Worm (Caenorhabditis elegans) whole organism, L4 larva: ENCODE measurements around the gene Y39H10A.1.

Source experiments
- F44E2.7 ChIP-seq: fragments of 200-800 bp; sonication (Bioruptor generic); IDR thresholded peaks from 2 replicates; pipeline ENCODE4 v2.1.2; 2022; ENCODE audit warnings: missing genetic modification characterization, missing compliant biosample characterization
- F49E8.2 ChIP-seq: sonication (generic microtip); optimal IDR thresholded peaks from 2 replicates; lab custom pipeline; 2016; ENCODE audit warnings: missing compliant biosample characterization, mild to moderate bottlenecking, missing genetic modification characterization, borderline replicate concordance
- Y48G9A.11 ChIP-seq: fragments of 200-800 bp; sonication (Bioruptor generic); IDR thresholded peaks from 2 replicates; pipeline ENCODE4 v1.3.6; 2022; ENCODE audit warnings: missing genetic modification reagents, missing genetic modification characterization, missing compliant biosample characterization
- Y75B8A.6 ChIP-seq: fragments of 200-800 bp; sonication (Bioruptor generic); IDR thresholded peaks from 2 replicates; pipeline ENCODE4 v1.3.6; 2022; ENCODE audit warnings: missing genetic modification reagents, missing genetic modification characterization, missing compliant biosample characterization
- aha-1 ChIP-seq: fragments of 150-350 bp; peaks from one replicate; lab custom pipeline; 2014; ENCODE audit warnings: missing biosample characterization, missing genetic modification characterization
- aly-2 ChIP-seq: sonication (generic microtip); optimal IDR thresholded peaks from 2 replicates; lab custom pipeline; 2018; ENCODE audit warnings: missing biosample characterization, missing genetic modification characterization
- arid-1 ChIP-seq: fragments of 200-800 bp; sonication (Bioruptor generic); conservative IDR thresholded peaks from 2 replicates; pipeline ENCODE4 v1.3.6; 2022; ENCODE audit warnings: missing genetic modification reagents, missing genetic modification characterization, missing compliant biosample characterization
- cey-2 ChIP-seq: sonication (generic microtip); optimal IDR thresholded peaks from 3 replicates; lab custom pipeline; 2017; ENCODE audit warnings: missing genetic modification characterization, mild to moderate bottlenecking, missing compliant biosample characterization, antibody characterized with exemption, borderline replicate concordance; ENCODE audit not compliant: insufficient read depth
- daf-12 ChIP-seq: fragments of 150-350 bp; optimal IDR thresholded peaks from 2 replicates; lab custom pipeline; 2014; ENCODE audit warnings: missing biosample characterization, missing genetic modification reagents, missing genetic modification characterization
- daf-16 ChIP-seq, 3 experiments: sonication (generic microtip); optimal IDR thresholded peaks; 2 replicates each; lab custom pipeline; 2016 to 2017; ENCODE audit warnings: missing genetic modification characterization in 3 of 3, missing genetic modification reagents in 3 of 3, mild to moderate bottlenecking in 2 of 3, missing compliant biosample characterization in 2 of 3, missing biosample characterization in 1 of 3, moderate library complexity in 1 of 3
- daf-19 ChIP-seq: fragments of 200-800 bp; sonication (Bioruptor generic); conservative IDR thresholded peaks from 2 replicates; pipeline ENCODE4 v1.3.6; 2022; ENCODE audit warnings: missing genetic modification characterization, missing compliant biosample characterization
- daf-8 ChIP-seq: fragments of 200-800 bp; sonication (Bioruptor generic); IDR thresholded peaks from 2 replicates; pipeline ENCODE4 v1.3.6; 2022; ENCODE audit warnings: missing genetic modification characterization, missing compliant biosample characterization
- dmd-6 ChIP-seq: fragments of 200-800 bp; sonication (Bioruptor generic); IDR thresholded peaks from 2 replicates; pipeline ENCODE4 v1.3.6; 2022; ENCODE audit warnings: missing genetic modification reagents, missing genetic modification characterization, missing compliant biosample characterization
- egl-43 ChIP-seq: fragments of 200-800 bp; sonication (Bioruptor generic); IDR thresholded peaks from 2 replicates; pipeline ENCODE4 v1.3.6; 2022; ENCODE audit warnings: missing genetic modification reagents, missing genetic modification characterization, missing compliant biosample characterization
- lin-13 ChIP-seq: fragments of 150-350 bp; optimal IDR thresholded peaks from 2 replicates; lab custom pipeline; 2014; ENCODE audit warnings: missing biosample characterization, missing genetic modification reagents, missing genetic modification characterization
- lin-29 ChIP-seq: fragments of 200-800 bp; sonication (Bioruptor generic); IDR thresholded peaks from 2 replicates; pipeline ENCODE4 v1.3.6; 2022; ENCODE audit warnings: missing genetic modification reagents, missing genetic modification characterization, missing compliant biosample characterization
- madf-5 ChIP-seq, 2 experiments: fragments of 200-800 bp; sonication (Bioruptor generic); IDR thresholded peaks; 2 replicates each; pipeline ENCODE4 v1.3.6; 2022; ENCODE audit warnings: missing compliant biosample characterization in 2 of 2, missing genetic modification characterization in 2 of 2
- mdl-1 ChIP-seq, 2 experiments: fragments of 150-350 bp in 1 of 2; sonication (generic microtip) in 1 of 2; optimal IDR thresholded peaks; 2 replicates each; lab custom pipeline; 2014 to 2017; ENCODE audit warnings: missing biosample characterization in 2 of 2, missing genetic modification characterization in 2 of 2
- mes-2 ChIP-seq: sonication (generic microtip); optimal IDR thresholded peaks from 2 replicates; lab custom pipeline; 2016; ENCODE audit warnings: missing genotype, mild to moderate bottlenecking, missing genetic modification characterization, missing compliant biosample characterization; ENCODE audit not compliant: poor library complexity, severe bottlenecking
- mxl-3 ChIP-seq: fragments of 200-800 bp; sonication (Bioruptor generic); optimal IDR thresholded peaks from 2 replicates; lab custom pipeline; 2018; ENCODE audit warnings: mild to moderate bottlenecking, missing genetic modification characterization, missing compliant biosample characterization
- nhr-102 ChIP-seq: sonication (generic microtip); optimal IDR thresholded peaks from 2 replicates; lab custom pipeline; 2016; ENCODE audit warnings: mild to moderate bottlenecking, missing genetic modification characterization, moderate library complexity, missing compliant biosample characterization
- nhr-11 ChIP-seq: fragments of 150-350 bp; optimal IDR thresholded peaks from 2 replicates; lab custom pipeline; 2014; ENCODE audit warnings: missing biosample characterization, missing genetic modification characterization
- nhr-25 ChIP-seq: sonication (generic microtip); optimal IDR thresholded peaks from 2 replicates; lab custom pipeline; 2017; ENCODE audit warnings: missing genetic modification characterization, mild to moderate bottlenecking, missing compliant biosample characterization, antibody characterized with exemption, moderate library complexity, borderline replicate concordance; ENCODE audit not compliant: insufficient read depth
- nhr-28 ChIP-seq: fragments of 150-350 bp; optimal IDR thresholded peaks from 2 replicates; lab custom pipeline; 2014; ENCODE audit warnings: missing biosample characterization, missing genetic modification characterization
- pqm-1 ChIP-seq: sonication (generic microtip); optimal IDR thresholded peaks from 2 replicates; lab custom pipeline; 2017; ENCODE audit warnings: missing biosample characterization, missing genetic modification characterization
- sdz-12 ChIP-seq: fragments of 200-800 bp; sonication (Bioruptor generic); optimal IDR thresholded peaks from 2 replicates; lab custom pipeline; 2018; ENCODE audit warnings: mild to moderate bottlenecking, missing genetic modification characterization, missing compliant biosample characterization
- set-16 ChIP-seq: fragments of 200-800 bp; sonication (Bioruptor generic); IDR thresholded peaks from 2 replicates; pipeline ENCODE4 v1.3.6; 2022; ENCODE audit warnings: missing genetic modification reagents, missing genetic modification characterization, missing compliant biosample characterization
- snpc-1.2 ChIP-seq: fragments of 200-800 bp; sonication (Bioruptor generic); IDR thresholded peaks from 2 replicates; pipeline ENCODE4 v1.3.6; 2022; ENCODE audit warnings: missing genetic modification reagents, missing genetic modification characterization, missing compliant biosample characterization
- spr-1 ChIP-seq: sonication (generic microtip); optimal IDR thresholded peaks from 2 replicates; lab custom pipeline; 2016; ENCODE audit warnings: mild to moderate bottlenecking, missing genetic modification characterization, missing compliant biosample characterization
- tag-97 ChIP-seq: fragments of 200-800 bp; sonication (Bioruptor generic); IDR thresholded peaks from 2 replicates; pipeline ENCODE4 v1.3.6; 2022; ENCODE audit warnings: missing genetic modification characterization, missing compliant biosample characterization
- unc-62 ChIP-seq, 3 experiments: fragments of 150-350 bp in 1 of 3; sonication (generic microtip); optimal IDR thresholded peaks in 2 of 3; peaks in 1 of 3; 1 replicate in 1 of 3; 2 replicates in 2 of 3; lab custom pipeline; 2014 to 2017; ENCODE audit warnings: missing biosample characterization in 3 of 3, missing genetic modification characterization in 3 of 3, missing genetic modification reagents in 3 of 3, missing genotype in 1 of 3
- zag-1 ChIP-seq: fragments of 150-350 bp; optimal IDR thresholded peaks from 2 replicates; lab custom pipeline; 2014; ENCODE audit warnings: missing biosample characterization, missing genetic modification characterization
- zfp-3 ChIP-seq: fragments of 200-800 bp; sonication (Bioruptor generic); conservative IDR thresholded peaks from 2 replicates; pipeline ENCODE4 v1.3.6; 2022; ENCODE audit warnings: missing genetic modification reagents, missing genetic modification characterization, missing compliant biosample characterization
- ztf-7 ChIP-seq: fragments of 150-350 bp; optimal IDR thresholded peaks from 2 replicates; lab custom pipeline; 2014; ENCODE audit warnings: missing biosample characterization, missing genetic modification characterization

Gene Y39H10A.1

ce11 chrV:3803343-3803742 is 36.3 kb downstream of the Y39H10A.1 start, which contains the start of gene cyp-33C8 (continued):
- no peak for TF ChIP-seq daf-12 (tag; lab: Kevin White, UChicago)
- no peak for TF ChIP-seq zfp-3 (GFP tag; lab: Robert Waterston, UW)
- TF ChIP-seq mes-2 = peak; percentile 23
- TF ChIP-seq dmd-6 (GFP tag; lab: Robert Waterston, UW) = peak; percentile 49
- no peak for TF ChIP-seq egl-43 (GFP tag; lab: Robert Waterston, UW)
- no peak for TF ChIP-seq lin-29
- no peak for TF ChIP-seq daf-16 (GFP tag; optimal IDR thresholded peaks at IDR 0.05; lab: Kevin White, UChicago)
- TF ChIP-seq daf-16 (tag; optimal IDR thresholded peaks at IDR 0.05; lab: Kevin White, UChicago) = peak; percentile 70
- no peak for TF ChIP-seq daf-19 (GFP tag; lab: Robert Waterston, UW)
- TF ChIP-seq pqm-1 (tag; lab: Kevin White, UChicago) = peak; percentile 8
- TF ChIP-seq nhr-28 = peak; percentile 95
- TF ChIP-seq mxl-3 (GFP tag; lab: Kevin White, UChicago) = no peak
- no peak for TF ChIP-seq set-16 (GFP tag; lab: Robert Waterston, UW)
- no peak for TF ChIP-seq Y75B8A.6 (GFP tag; lab: Robert Waterston, UW)
- TF ChIP-seq F44E2.7 (GFP tag; lab: Robert Waterston, UW) = no peak

DNA sequence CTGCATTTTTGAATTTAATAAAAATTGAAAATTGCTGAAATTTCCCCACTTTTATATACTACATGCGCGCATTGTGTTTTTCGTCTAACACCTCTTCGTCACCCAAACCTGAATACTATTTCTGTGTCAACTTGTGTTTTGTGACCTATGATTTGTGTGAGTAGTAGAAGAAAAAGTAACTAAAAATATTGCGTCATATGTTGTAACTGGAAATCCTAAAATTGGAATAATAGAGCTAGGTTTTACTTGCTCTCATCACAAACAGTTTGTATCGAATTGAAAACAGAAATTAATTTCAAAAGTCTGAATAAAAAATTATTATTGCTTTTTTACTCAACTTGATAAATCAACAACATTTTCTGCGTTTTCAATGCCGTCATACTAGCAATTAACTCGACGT is 38.5 kb downstream of the Y39H10A.1 start, which contains the start of gene R08F11.4:
Gene R08F11.4, minus strand, starts transcription at position 29 of the 400 bp plus-strand sequence.
- TF ChIP-seq spr-1 (tag; lab: Kevin White, UChicago) (no peak), daf-8 (no peak), aha-1 (tag; lab: Kevin White, UChicago) (peak; percentile 71), ztf-7 (tag; lab: Kevin White, UChicago) (peak; percentile 95), nhr-11 (tag; lab: Kevin White, UChicago) (no peak), nhr-25 (no peak), zag-1 (tag; lab: Kevin White, UChicago) (no peak), lin-13 (GFP tag; lab: Kevin White, UChicago) (no peak), mdl-1 (tag; optimal IDR thresholded peaks at IDR 0.05; lab: Kevin White, UChicago) (no peak), tag-97 (no peak), nhr-28 (peak; percentile 81), unc-62 (GFP tag; optimal IDR thresholded peaks at IDR 0.05 in 1 of 2; lab: Kevin White, UChicago) (peak in 1 of 2 experiments; percentile 54), unc-62 (tag; optimal IDR thresholded peaks at IDR 0.05; lab: Kevin White, UChicago) (no peak), F49E8.2 (tag; lab: Kevin White, UChicago) (no peak), Y48G9A.11 (GFP tag; lab: Robert Waterston, UW) (no peak), pqm-1 (tag; lab: Kevin White, UChicago) (peak; percentile 48), aly-2 (tag; lab: Kevin White, UChicago) (no peak)

- TF ChIP-seq cey-2 (tag; lab: Kevin White, UChicago) (no peak), ztf-7 (tag; lab: Kevin White, UChicago) (no peak), lin-29 (no peak), F49E8.2 (tag; lab: Kevin White, UChicago) (no peak), zag-1 (tag; lab: Kevin White, UChicago) (no peak), madf-5 (GFP tag; IDR thresholded peaks at IDR 0.05; lab: Robert Waterston, UW) (no peak), nhr-102 (tag; lab: Kevin White, UChicago) (no peak), arid-1 (GFP tag; lab: Robert Waterston, UW) (no peak), dmd-6 (GFP tag; lab: Robert Waterston, UW) (no peak), snpc-1.2 (GFP tag; lab: Robert Waterston, UW) (no peak), pqm-1 (tag; lab: Kevin White, UChicago) (no peak), sdz-12 (no peak)
Measured at ce11 chrV:3805961-3806360, 39.0 kb downstream of the Y39H10A.1 start, which contains the start of gene srw-7. TSS of gene srw-7 (plus strand) at chrV:3806261.
